Worm (Caenorhabditis elegans): ENCODE results near the gene F35D2.6.

DNA sequence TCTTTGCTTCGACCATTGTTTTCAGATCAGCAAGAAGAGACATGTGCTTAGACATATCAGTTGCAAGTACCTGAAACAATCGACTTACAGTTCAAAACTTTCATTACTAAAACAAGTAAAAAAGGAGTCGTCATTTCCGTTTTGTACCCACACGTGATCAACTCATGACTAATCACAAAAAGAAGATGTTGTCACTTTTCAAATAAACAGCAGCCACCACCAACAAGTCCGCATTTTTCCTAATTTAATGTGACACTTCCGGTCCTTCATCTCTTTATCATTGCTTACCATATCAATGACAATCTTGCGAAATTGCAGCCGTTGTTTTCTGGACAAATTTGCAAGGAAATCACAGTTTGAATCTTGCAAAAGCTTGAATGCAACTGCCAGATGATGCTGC is 51.1 kb downstream of the F35D2.6 start:
- no peak for TF ChIP-seq ceh-9 (tag; optimal IDR thresholded peaks at IDR 0.05)
- no peak for TF ChIP-seq pag-3 (tag; optimal IDR thresholded peaks at IDR 0.05; ENCODE audit: borderline replicate concordance)
- TF ChIP-seq odd-2 (tag; optimal IDR thresholded peaks at IDR 0.05): no peak
- no peak for TF ChIP-seq dve-1 (tag; optimal IDR thresholded peaks at IDR 0.05)
- TF ChIP-seq hlh-30 (tag; optimal IDR thresholded peaks at IDR 0.05; ENCODE audit: insufficient read depth): no peak
- TF ChIP-seq fax-1 (tag; optimal IDR thresholded peaks at IDR 0.05): no peak
- TF ChIP-seq C38D4.7 (GFP tag; optimal IDR thresholded peaks at IDR 0.05): no peak
- TF ChIP-seq ceh-14 (tag; optimal IDR thresholded peaks at IDR 0.05): no peak
- no peak for TF ChIP-seq unc-55 (GFP tag; optimal IDR thresholded peaks at IDR 0.05)
- TF ChIP-seq pqm-1 (tag; optimal IDR thresholded peaks at IDR 0.05): no peak

Measured in whole organism, late embryonic.